Worm (Caenorhabditis elegans): Measurements from ENCODE around the gene aaim-1.

The aaim-1 gene

ce11 chrX:6510627-6511026 lies 51.6 kb downstream of the aaim-1 start, which contains the start of gene ttr-36:
Gene ttr-36 (plus strand): TSS chrX:6510927.
- TF ChIP-seq aly-2 (tag; optimal IDR thresholded peaks at IDR 0.05) (no peak), skn-1 (tag; optimal IDR thresholded peaks at IDR 0.05) (no peak), madf-5 (GFP tag; IDR thresholded peaks at IDR 0.05) (no peak), daf-16 (GFP tag; optimal IDR thresholded peaks at IDR 0.05) (no peak), daf-16 (tag; optimal IDR thresholded peaks at IDR 0.05) (peak; percentile 68), dmd-6 (GFP tag; IDR thresholded peaks at IDR 0.05) (peak; percentile 39; the same call in 1 of the 2 replicates), pqm-1 (tag; optimal IDR thresholded peaks at IDR 0.05) (no peak), daf-8 (GFP tag; IDR thresholded peaks at IDR 0.05) (no peak)

- TF ChIP-seq nhr-25 (tag; optimal IDR thresholded peaks at IDR 0.05; ENCODE audit: borderline replicate concordance, insufficient read depth) (no peak), php-3 (GFP tag; IDR thresholded peaks at IDR 0.05) (peak; percentile 75; the same call in 1 of the 2 replicates), duxl-1 (tag; optimal IDR thresholded peaks at IDR 0.05; ENCODE audit: poor library complexity) (no peak), aha-1 (tag) (peak; percentile 65), daf-16 (GFP tag; optimal IDR thresholded peaks at IDR 0.05) (peak in 1 of 2 experiments; percentile 66), daf-16 (tag; optimal IDR thresholded peaks at IDR 0.05) (peak; percentile 86), lin-29 (GFP tag; IDR thresholded peaks at IDR 0.05) (no peak), sdz-12 (GFP tag; optimal IDR thresholded peaks at IDR 0.05) (no peak), dve-1 (tag; optimal IDR thresholded peaks at IDR 0.05; ENCODE audit: insufficient read depth) (peak; percentile 19), hlh-11 (tag; optimal IDR thresholded peaks at IDR 0.05) (peak; percentile 43), dmd-6 (GFP tag; IDR thresholded peaks at IDR 0.05) (0 out of 2 replicates have a peak, but pooled peaks have one; percentile 7), hlh-30 (tag; optimal IDR thresholded peaks at IDR 0.05; ENCODE audit: insufficient read depth) (peak; percentile 25), fos-1 (tag; optimal IDR thresholded peaks at IDR 0.05) (no peak), unc-62 (GFP tag; optimal IDR thresholded peaks at IDR 0.05 in 1 of 2) (peak in 1 of 2 experiments; percentile 89), unc-62 (tag; optimal IDR thresholded peaks at IDR 0.05) (no peak), hif-1 (tag; optimal IDR thresholded peaks at IDR 0.05) (no peak), lim-7 (GFP tag; IDR thresholded peaks at IDR 0.05) (no peak), nhr-11 (tag; optimal IDR thresholded peaks at IDR 0.05) (peak; percentile 24), Y75B8A.6 (GFP tag; IDR thresholded peaks at IDR 0.05) (no peak), zfp-2 (tag; optimal IDR thresholded peaks at IDR 0.05) (no peak)
Measured at ce11 chrX:6509813-6510212, 52.4 kb downstream of the aaim-1 start.

Data from whole organism, L4 larva.